Worm (Caenorhabditis elegans) whole organism, late embryonic: ENCODE measurements around the gene C14B9.2.
A peak's percentile ranks its signal among the peaks of the same experiment; 100 is the strongest.

Experiments
- C08G9.2 ChIP-seq: sonication (generic microtip); optimal IDR thresholded peaks from 2 replicates; lab custom pipeline; 2016; ENCODE audit warnings: mild to moderate bottlenecking, missing genetic modification characterization, moderate library complexity, missing compliant biosample characterization
- C38D4.7 ChIP-seq: fragments of 200-800 bp; sonication (Bioruptor generic); optimal IDR thresholded peaks from 2 replicates; lab custom pipeline; 2018; ENCODE audit warnings: mild to moderate bottlenecking, missing genetic modification characterization, moderate library complexity, missing compliant biosample characterization
- F13H6.1 ChIP-seq: sonication (generic microtip); optimal IDR thresholded peaks from 2 replicates; lab custom pipeline; 2016; ENCODE audit warnings: missing genetic modification characterization, missing compliant biosample characterization
- T23F11.4 ChIP-seq: fragments of 200-800 bp; sonication (Bioruptor generic); optimal IDR thresholded peaks from 2 replicates; lab custom pipeline; 2018; ENCODE audit warnings: mild to moderate bottlenecking, missing genetic modification characterization, missing compliant biosample characterization
- ceh-14 ChIP-seq: sonication (generic microtip); optimal IDR thresholded peaks from 2 replicates; lab custom pipeline; 2016; ENCODE audit warnings: missing genotype, missing genetic modification characterization, missing compliant biosample characterization
- ceh-18 ChIP-seq: sonication (generic microtip); optimal IDR thresholded peaks from 2 replicates; lab custom pipeline; 2016; ENCODE audit warnings: missing genetic modification characterization, missing compliant biosample characterization
- ceh-2 ChIP-seq: sonication (generic microtip); optimal IDR thresholded peaks from 2 replicates; lab custom pipeline; 2016; ENCODE audit warnings: missing genotype, missing genetic modification characterization, missing compliant biosample characterization
- ceh-22 ChIP-seq: sonication (generic microtip); optimal IDR thresholded peaks from 2 replicates; lab custom pipeline; 2017; ENCODE audit warnings: missing biosample characterization, missing genetic modification characterization
- ceh-24 ChIP-seq: sonication (generic microtip); optimal IDR thresholded peaks from 2 replicates; lab custom pipeline; 2016; ENCODE audit warnings: mild to moderate bottlenecking, missing genetic modification characterization, missing compliant biosample characterization
- ceh-30 ChIP-seq: fragments of 150-350 bp; optimal IDR thresholded peaks from 2 replicates; lab custom pipeline; 2014; ENCODE audit warnings: missing biosample characterization, missing genetic modification characterization
- ceh-31 ChIP-seq: sonication (generic microtip); optimal IDR thresholded peaks from 2 replicates; lab custom pipeline; 2016; ENCODE audit warnings: missing genetic modification characterization, missing compliant biosample characterization
- ceh-34 ChIP-seq: sonication (generic microtip); optimal IDR thresholded peaks from 2 replicates; lab custom pipeline; 2016; ENCODE audit warnings: mild to moderate bottlenecking, missing genetic modification characterization, missing compliant biosample characterization
- ceh-45 ChIP-seq: fragments of 200-800 bp; sonication (Bioruptor generic); IDR thresholded peaks from 2 replicates; pipeline ENCODE4 v1.3.6; 2022; ENCODE audit warnings: missing genetic modification reagents, missing genetic modification characterization, missing compliant biosample characterization
- ceh-9 ChIP-seq: sonication (generic microtip); optimal IDR thresholded peaks from 2 replicates; lab custom pipeline; 2016; ENCODE audit warnings: mild to moderate bottlenecking, missing genetic modification characterization, inconsistent platforms, missing compliant biosample characterization
- dmd-4 ChIP-seq: sonication (generic microtip); optimal IDR thresholded peaks from 2 replicates; lab custom pipeline; 2016; ENCODE audit warnings: borderline replicate concordance, missing genetic modification characterization, missing compliant biosample characterization
- dve-1 ChIP-seq: sonication (generic microtip); optimal IDR thresholded peaks from 2 replicates; lab custom pipeline; 2017; ENCODE audit warnings: antibody characterized with exemption, mild to moderate bottlenecking, missing genetic modification characterization, missing compliant biosample characterization
- elt-2 ChIP-seq: sonication (generic microtip); optimal IDR thresholded peaks from 2 replicates; lab custom pipeline; 2016; ENCODE audit warnings: missing genetic modification reagents, missing genetic modification characterization, missing compliant biosample characterization
- elt-4 ChIP-seq: sonication (generic microtip); optimal IDR thresholded peaks from 2 replicates; lab custom pipeline; 2016; ENCODE audit warnings: missing genetic modification characterization, missing compliant biosample characterization
- ets-4 ChIP-seq: sonication (generic microtip); optimal IDR thresholded peaks from 2 replicates; lab custom pipeline; 2016; ENCODE audit warnings: missing genetic modification characterization, missing compliant biosample characterization
- eyg-1 ChIP-seq: sonication (generic microtip); optimal IDR thresholded peaks from 2 replicates; lab custom pipeline; 2016; ENCODE audit warnings: missing genotype, missing genetic modification characterization, missing compliant biosample characterization
- fax-1 ChIP-seq: sonication (generic microtip); optimal IDR thresholded peaks from 2 replicates; lab custom pipeline; 2016; ENCODE audit warnings: missing genotype, missing genetic modification characterization, missing compliant biosample characterization
- fkh-10 ChIP-seq: fragments of 150-350 bp; optimal IDR thresholded peaks from 2 replicates; lab custom pipeline; 2014; ENCODE audit warnings: missing biosample characterization, missing genetic modification reagents, missing genetic modification characterization
- gmeb-2 ChIP-seq: sonication (generic microtip); optimal IDR thresholded peaks from 2 replicates; lab custom pipeline; 2016; ENCODE audit warnings: missing genetic modification characterization, inconsistent platforms, missing compliant biosample characterization
- hlh-13 ChIP-seq: fragments of 200-800 bp; sonication (Bioruptor generic); optimal IDR thresholded peaks from 2 replicates; lab custom pipeline; 2018; ENCODE audit warnings: mild to moderate bottlenecking, missing genetic modification characterization, missing compliant biosample characterization
- hlh-30 ChIP-seq: sonication (generic microtip); optimal IDR thresholded peaks from 2 replicates; lab custom pipeline; 2017; ENCODE audit warnings: antibody characterized with exemption, missing genetic modification characterization, missing compliant biosample characterization; ENCODE audit not compliant: insufficient read depth
- hlh-8 ChIP-seq: sonication (generic microtip); optimal IDR thresholded peaks from 2 replicates; lab custom pipeline; 2016; ENCODE audit warnings: missing genotype, missing genetic modification characterization, missing compliant biosample characterization
- mec-3 ChIP-seq: sonication (generic microtip); optimal IDR thresholded peaks from 2 replicates; lab custom pipeline; 2016; ENCODE audit warnings: borderline replicate concordance, missing genetic modification characterization, missing compliant biosample characterization
- nfya-1 ChIP-seq: sonication (generic microtip); optimal IDR thresholded peaks from 2 replicates; lab custom pipeline; 2017; ENCODE audit warnings: missing genetic modification characterization, mild to moderate bottlenecking, missing compliant biosample characterization, antibody characterized with exemption, moderate library complexity
- npax-4 ChIP-seq: sonication (generic microtip); optimal IDR thresholded peaks from 2 replicates; lab custom pipeline; 2016; ENCODE audit warnings: missing genetic modification characterization, missing compliant biosample characterization
- odd-2 ChIP-seq: sonication (generic microtip); optimal IDR thresholded peaks from 2 replicates; lab custom pipeline; 2017; ENCODE audit warnings: antibody characterized with exemption, mild to moderate bottlenecking, missing genetic modification characterization, missing compliant biosample characterization
- pax-1 ChIP-seq: fragments of 150-350 bp; optimal IDR thresholded peaks from 2 replicates; lab custom pipeline; 2014; ENCODE audit warnings: missing biosample characterization, missing genetic modification characterization
- pha-2 ChIP-seq: sonication (generic microtip); optimal IDR thresholded peaks from 2 replicates; lab custom pipeline; 2017; ENCODE audit warnings: mild to moderate bottlenecking, missing genetic modification characterization, missing compliant biosample characterization
- pha-4 ChIP-seq: fragments of 150-350 bp; optimal IDR thresholded peaks from 2 replicates; lab custom pipeline; 2018; ENCODE audit warnings: missing biosample characterization, missing genetic modification reagents, missing genetic modification characterization
- ref-2 ChIP-seq: sonication (generic microtip); optimal IDR thresholded peaks from 2 replicates; lab custom pipeline; 2016; ENCODE audit warnings: missing genetic modification characterization, missing compliant biosample characterization
- rnt-1 ChIP-seq: sonication (generic microtip); optimal IDR thresholded peaks from 2 replicates; lab custom pipeline; 2016; ENCODE audit warnings: missing genetic modification characterization, missing compliant biosample characterization
- sdc-2 ChIP-seq: sonication (generic microtip); optimal IDR thresholded peaks from 2 replicates; lab custom pipeline; 2016; ENCODE audit warnings: missing genotype, missing genetic modification characterization, missing compliant biosample characterization
- sox-2 ChIP-seq: fragments of 200-800 bp; sonication (Bioruptor generic); IDR thresholded peaks from 2 replicates; pipeline ENCODE4 v1.3.6; 2022; ENCODE audit warnings: missing genetic modification reagents, missing genetic modification characterization, missing compliant biosample characterization
- sox-4 ChIP-seq: sonication (generic microtip); optimal IDR thresholded peaks from 2 replicates; lab custom pipeline; 2017; ENCODE audit warnings: mild to moderate bottlenecking, missing genetic modification characterization, inconsistent platforms, missing compliant biosample characterization
- syd-9 ChIP-seq: sonication (generic microtip); optimal IDR thresholded peaks from 2 replicates; lab custom pipeline; 2016; ENCODE audit warnings: mild to moderate bottlenecking, missing genetic modification characterization, moderate library complexity, missing compliant biosample characterization
- tbx-2 ChIP-seq: sonication (generic microtip); optimal IDR thresholded peaks from 2 replicates; lab custom pipeline; 2016; ENCODE audit warnings: missing genetic modification characterization, missing compliant biosample characterization
- ttx-3 ChIP-seq: sonication (generic microtip); optimal IDR thresholded peaks from 2 replicates; lab custom pipeline; 2016; ENCODE audit warnings: missing genetic modification reagents, missing genetic modification characterization, missing compliant biosample characterization
- unc-42 ChIP-seq: sonication (generic microtip); optimal IDR thresholded peaks from 2 replicates; lab custom pipeline; 2016; ENCODE audit warnings: missing genotype, missing genetic modification characterization, missing compliant biosample characterization
- unc-55 ChIP-seq: sonication (generic microtip); optimal IDR thresholded peaks from 2 replicates; lab custom pipeline; 2017; ENCODE audit warnings: missing biosample characterization, missing genetic modification reagents, missing genetic modification characterization
- ztf-16 ChIP-seq: sonication (generic microtip); optimal IDR thresholded peaks from 2 replicates; lab custom pipeline; 2017; ENCODE audit warnings: missing genetic modification characterization, missing compliant biosample characterization

The C14B9.2 gene

DNA sequence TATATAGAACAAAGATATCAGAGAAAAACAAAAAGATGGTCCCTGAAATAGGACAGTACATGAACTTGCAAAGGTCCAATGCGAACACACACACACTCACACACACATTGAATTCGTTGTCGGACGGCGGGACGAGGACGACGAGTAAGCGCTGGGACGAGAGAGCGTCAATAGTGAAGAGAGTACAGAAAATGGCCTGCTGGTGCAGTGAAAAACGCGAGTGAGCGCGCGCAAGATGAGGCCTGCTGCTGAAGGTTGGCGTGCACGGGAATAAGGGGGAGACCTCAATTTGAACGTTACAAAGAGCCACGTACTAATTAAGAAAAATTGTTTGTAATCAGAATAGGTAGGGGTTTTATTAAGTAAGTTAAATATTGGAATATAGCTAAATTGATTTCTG is 6.5 kb upstream of the C14B9.2 start:
- TF ChIP-seq ets-4 (tag; lab: Kevin White, UChicago): no peak
- TF ChIP-seq tbx-2: peak; percentile 23
- TF ChIP-seq hlh-30 (tag; lab: Kevin White, UChicago): peak; percentile 22
- TF ChIP-seq syd-9: peak; percentile 57
- TF ChIP-seq fkh-10 (GFP tag; lab: Kevin White, UChicago): no peak
- no peak for TF ChIP-seq ceh-22 (tag; lab: Kevin White, UChicago)
- TF ChIP-seq rnt-1: peak; percentile 9
- peak; percentile 65 for TF ChIP-seq ceh-31 (tag; lab: Kevin White, UChicago)
- peak; percentile 38 for TF ChIP-seq ceh-34 (tag; lab: Kevin White, UChicago)
- TF ChIP-seq sdc-2 (tag; lab: Kevin White, UChicago): peak; percentile 37
- peak; percentile 1 for TF ChIP-seq elt-2
- no peak for TF ChIP-seq dmd-4 (tag; lab: Kevin White, UChicago)
- no peak for TF ChIP-seq fax-1 (tag; lab: Kevin White, UChicago)
- TF ChIP-seq ceh-2 (tag; lab: Kevin White, UChicago): peak; percentile 28
- TF ChIP-seq ceh-14: peak; percentile 29
- peak; percentile 34 for TF ChIP-seq ref-2 (tag; lab: Kevin White, UChicago)
- TF ChIP-seq nfya-1 (tag; lab: Kevin White, UChicago): peak; percentile 15
- no peak for TF ChIP-seq sox-2 (GFP tag; lab: Robert Waterston, UW)
- peak; percentile 21 for TF ChIP-seq ceh-18 (tag; lab: Kevin White, UChicago)
- peak; percentile 32 for TF ChIP-seq unc-42 (tag; lab: Kevin White, UChicago)

- TF ChIP-seq ceh-14 (no peak), C38D4.7 (GFP tag; lab: Kevin White, UChicago) (no peak), C08G9.2 (tag; lab: Kevin White, UChicago) (no peak), hlh-8 (tag; lab: Kevin White, UChicago) (no peak), dve-1 (tag; lab: Kevin White, UChicago) (no peak), dmd-4 (tag; lab: Kevin White, UChicago) (no peak), ceh-9 (tag; lab: Kevin White, UChicago) (no peak), pax-1 (tag; lab: Kevin White, UChicago) (no peak), hlh-13 (GFP tag; lab: Kevin White, UChicago) (no peak), mec-3 (tag; lab: Kevin White, UChicago) (no peak), elt-4 (no peak), syd-9 (no peak), hlh-30 (tag; lab: Kevin White, UChicago) (no peak), ceh-34 (tag; lab: Kevin White, UChicago) (no peak), eyg-1 (tag; lab: Kevin White, UChicago) (no peak), ceh-45 (GFP tag; lab: Robert Waterston, UW) (no peak), ceh-18 (tag; lab: Kevin White, UChicago) (no peak), odd-2 (no peak)
Measured at ce11 chrIII:8129195-8129594, 4.3 kb upstream of the C14B9.2 start.

DNA sequence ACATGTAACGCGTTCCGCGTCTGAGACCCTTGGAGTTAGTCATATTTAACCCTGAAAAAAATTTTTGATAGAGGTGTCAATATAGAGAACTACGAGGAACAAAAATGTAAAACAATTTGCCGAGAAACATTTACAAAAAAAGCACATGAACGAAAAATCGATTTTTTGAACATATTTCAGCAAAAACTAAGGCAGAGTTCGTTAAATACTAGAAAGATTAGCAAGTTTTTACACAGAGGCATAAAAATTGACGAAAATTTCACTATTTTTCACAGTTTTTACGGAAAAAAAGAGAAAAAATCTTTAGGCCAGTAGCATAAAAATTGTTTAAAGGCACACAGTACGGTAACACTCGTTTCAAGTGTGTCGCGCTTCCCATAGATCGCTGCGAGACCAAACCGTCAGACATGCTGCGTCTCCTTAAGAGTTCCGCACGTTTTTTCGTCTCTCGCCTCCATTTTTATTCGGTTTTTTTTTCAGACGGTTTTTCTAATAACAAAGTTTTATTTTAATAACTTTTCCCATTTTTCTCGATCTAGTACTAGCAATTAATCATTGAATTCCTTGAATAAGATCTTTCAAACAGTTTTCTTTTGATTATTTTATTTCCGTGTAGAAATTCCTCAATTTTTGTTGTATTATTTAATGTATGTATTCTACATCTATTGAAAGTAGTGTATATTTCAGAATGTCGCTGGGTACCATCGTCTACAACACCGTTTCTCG is 3.1 kb upstream of the C14B9.2 start, which contains the start of the genes rpl-21 and C14B9.10:
Gene rpl-21, minus strand, starts transcription at position 51 of the 726 bp plus-strand sequence.
Gene C14B9.10, plus strand, starts transcription at position 676 of the 726 bp plus-strand sequence.
- TF ChIP-seq syd-9 (no peak), hlh-8 (tag; lab: Kevin White, UChicago) (no peak), T23F11.4 (no peak), dve-1 (tag; lab: Kevin White, UChicago) (peak; percentile 28), pha-2 (tag; lab: Kevin White, UChicago) (no peak), C38D4.7 (GFP tag; lab: Kevin White, UChicago) (no peak), tbx-2 (peak; percentile 49), fax-1 (tag; lab: Kevin White, UChicago) (no peak), sox-4 (tag; lab: Kevin White, UChicago) (no peak), mec-3 (tag; lab: Kevin White, UChicago) (no peak), gmeb-2 (tag; lab: Kevin White, UChicago) (no peak), unc-55 (GFP tag; lab: Kevin White, UChicago) (peak; percentile 73), npax-4 (tag; lab: Kevin White, UChicago) (no peak), hlh-30 (tag; lab: Kevin White, UChicago) (peak; percentile 46), unc-42 (tag; lab: Kevin White, UChicago) (peak; percentile 61), dmd-4 (tag; lab: Kevin White, UChicago) (no peak), ceh-24 (tag; lab: Kevin White, UChicago) (no peak), ceh-30 (no peak), elt-4 (no peak), pha-4 (tag; lab: Kevin White, UChicago) (no peak), ceh-45 (GFP tag; lab: Robert Waterston, UW) (no peak), eyg-1 (tag; lab: Kevin White, UChicago) (no peak), ceh-31 (tag; lab: Kevin White, UChicago) (peak; percentile 64), pax-1 (tag; lab: Kevin White, UChicago) (no peak), ztf-16 (tag; lab: Kevin White, UChicago) (no peak), F13H6.1 (tag; lab: Kevin White, UChicago) (no peak), ttx-3 (tag; lab: Kevin White, UChicago) (no peak), ceh-2 (tag; lab: Kevin White, UChicago) (no peak)
